Worm (Caenorhabditis elegans) whole organism, L4 larva: ENCODE measurements around the gene F56H9.8.

Source experiments
- D1046.2 ChIP-seq: fragments of 200-800 bp; sonication (Bioruptor generic); IDR thresholded peaks from 2 replicates; pipeline ENCODE4 v1.3.6; 2022; ENCODE audit warnings: missing genetic modification characterization, missing compliant biosample characterization
- F10B5.3 ChIP-seq: sonication (generic microtip); optimal IDR thresholded peaks from 2 replicates; lab custom pipeline; 2016; ENCODE audit warnings: mild to moderate bottlenecking, missing genetic modification characterization, missing compliant biosample characterization
- T20F7.1 ChIP-seq: fragments of 200-800 bp; sonication (Bioruptor generic); optimal IDR thresholded peaks from 2 replicates; lab custom pipeline; 2018; ENCODE audit warnings: mild to moderate bottlenecking, missing genetic modification characterization, missing compliant biosample characterization
- T26A8.4 ChIP-seq: fragments of 200-800 bp; sonication (Bioruptor generic); IDR thresholded peaks from 2 replicates; pipeline ENCODE4 v1.3.6; 2022; ENCODE audit warnings: missing genetic modification characterization, missing compliant biosample characterization
- Y105C5A.15 ChIP-seq: fragments of 200-800 bp; sonication (Bioruptor generic); IDR thresholded peaks from 2 replicates; pipeline ENCODE4 v1.3.6; 2022; ENCODE audit warnings: missing genetic modification characterization, missing compliant biosample characterization
- Y75B8A.6 ChIP-seq: fragments of 200-800 bp; sonication (Bioruptor generic); IDR thresholded peaks from 2 replicates; pipeline ENCODE4 v1.3.6; 2022; ENCODE audit warnings: missing genetic modification reagents, missing genetic modification characterization, missing compliant biosample characterization
- ZK546.5 ChIP-seq, 2 experiments: sonication (generic microtip); optimal IDR thresholded peaks; 2 replicates each; lab custom pipeline; 2017; ENCODE audit warnings: missing biosample characterization in 2 of 2, missing genetic modification characterization in 2 of 2
- aly-2 ChIP-seq: sonication (generic microtip); optimal IDR thresholded peaks from 2 replicates; lab custom pipeline; 2018; ENCODE audit warnings: missing biosample characterization, missing genetic modification characterization
- ama-1 ChIP-seq: fragments of 150-350 bp; optimal IDR thresholded peaks from 2 replicates; lab custom pipeline; 2014; ENCODE audit warnings: inconsistent platforms, mixed read lengths
- ceh-20 ChIP-seq: fragments of 200-800 bp; sonication (Bioruptor generic); IDR thresholded peaks from 2 replicates; pipeline ENCODE4 v1.3.6; 2022; ENCODE audit warnings: missing genetic modification reagents, missing genetic modification characterization, missing compliant biosample characterization
- ceh-28 ChIP-seq: fragments of 150-350 bp; optimal IDR thresholded peaks from 2 replicates; lab custom pipeline; 2014; ENCODE audit warnings: missing biosample characterization, missing genetic modification reagents, missing genetic modification characterization
- ceh-44 ChIP-seq: fragments of 200-800 bp; sonication (Bioruptor generic); IDR thresholded peaks from 2 replicates; pipeline ENCODE4 v1.3.6; 2022; ENCODE audit warnings: missing genetic modification reagents, missing genetic modification characterization, missing compliant biosample characterization
- ceh-82 ChIP-seq: sonication (generic microtip); optimal IDR thresholded peaks from 2 replicates; lab custom pipeline; 2017; ENCODE audit warnings: missing biosample characterization, missing genetic modification characterization
- daf-8 ChIP-seq: fragments of 200-800 bp; sonication (Bioruptor generic); IDR thresholded peaks from 2 replicates; pipeline ENCODE4 v1.3.6; 2022; ENCODE audit warnings: missing genetic modification characterization, missing compliant biosample characterization
- duxl-1 ChIP-seq: sonication (generic microtip); optimal IDR thresholded peaks from 2 replicates; lab custom pipeline; 2016; ENCODE audit warnings: mild to moderate bottlenecking, missing genetic modification characterization, moderate library complexity, missing compliant biosample characterization; ENCODE audit not compliant: poor library complexity
- dve-1 ChIP-seq: sonication (generic microtip); optimal IDR thresholded peaks from 2 replicates; lab custom pipeline; 2017; ENCODE audit warnings: antibody characterized with exemption, mild to moderate bottlenecking, missing genetic modification characterization, missing compliant biosample characterization; ENCODE audit not compliant: insufficient read depth
- egl-27 ChIP-seq: sonication (generic microtip); optimal IDR thresholded peaks from 3 replicates; lab custom pipeline; 2017; ENCODE audit warnings: missing biosample characterization, missing genetic modification reagents, missing genetic modification characterization
- fkh-10 ChIP-seq: fragments of 150-350 bp; optimal IDR thresholded peaks from 2 replicates; lab custom pipeline; 2014; ENCODE audit warnings: missing biosample characterization, missing genetic modification reagents, missing genetic modification characterization
- lim-7 ChIP-seq: fragments of 200-800 bp; sonication (Bioruptor generic); IDR thresholded peaks from 2 replicates; pipeline ENCODE4 v1.3.6; 2022; ENCODE audit warnings: missing genetic modification characterization, missing compliant biosample characterization
- lin-1 ChIP-seq: fragments of 200-800 bp; sonication (Bioruptor generic); IDR thresholded peaks from 2 replicates; pipeline ENCODE4 v1.3.6; 2022; ENCODE audit warnings: missing genetic modification reagents, missing genetic modification characterization, missing compliant biosample characterization
- lin-13 ChIP-seq: fragments of 150-350 bp; optimal IDR thresholded peaks from 2 replicates; lab custom pipeline; 2014; ENCODE audit warnings: missing biosample characterization, missing genetic modification reagents, missing genetic modification characterization
- lin-29 ChIP-seq: fragments of 200-800 bp; sonication (Bioruptor generic); IDR thresholded peaks from 2 replicates; pipeline ENCODE4 v1.3.6; 2022; ENCODE audit warnings: missing genetic modification reagents, missing genetic modification characterization, missing compliant biosample characterization
- lin-38 ChIP-seq: fragments of 200-800 bp; sonication (Bioruptor generic); IDR thresholded peaks from 2 replicates; pipeline ENCODE4 v1.3.6; 2022; ENCODE audit warnings: missing genetic modification reagents, missing genetic modification characterization, missing compliant biosample characterization
- lsy-2 ChIP-seq, 2 experiments: fragments of 150-350 bp in 1 of 2; sonication (generic microtip) in 1 of 2; optimal IDR thresholded peaks; 2 replicates each; lab custom pipeline; 2014 to 2017; ENCODE audit warnings: missing biosample characterization in 2 of 2, missing genetic modification characterization in 2 of 2
- madf-9 ChIP-seq: fragments of 200-800 bp; sonication (Bioruptor generic); conservative IDR thresholded peaks from 2 replicates; pipeline ENCODE4 v1.3.6; 2022; ENCODE audit warnings: missing genetic modification reagents, missing genetic modification characterization, missing compliant biosample characterization
- mdl-1 ChIP-seq, 2 experiments: fragments of 150-350 bp in 1 of 2; sonication (generic microtip) in 1 of 2; optimal IDR thresholded peaks; 2 replicates each; lab custom pipeline; 2014 to 2017; ENCODE audit warnings: missing biosample characterization in 2 of 2, missing genetic modification characterization in 2 of 2
- mdt-29 ChIP-seq: fragments of 200-800 bp; sonication (Bioruptor generic); IDR thresholded peaks from 2 replicates; pipeline ENCODE4 v1.3.6; 2022; ENCODE audit warnings: missing genetic modification reagents, missing genetic modification characterization, missing compliant biosample characterization
- mes-2 ChIP-seq: sonication (generic microtip); optimal IDR thresholded peaks from 2 replicates; lab custom pipeline; 2016; ENCODE audit warnings: missing genotype, mild to moderate bottlenecking, missing genetic modification characterization, missing compliant biosample characterization; ENCODE audit not compliant: poor library complexity, severe bottlenecking
- mxl-3 ChIP-seq: fragments of 200-800 bp; sonication (Bioruptor generic); optimal IDR thresholded peaks from 2 replicates; lab custom pipeline; 2018; ENCODE audit warnings: mild to moderate bottlenecking, missing genetic modification characterization, missing compliant biosample characterization
- nhr-10 ChIP-seq: fragments of 150-350 bp; optimal IDR thresholded peaks from 2 replicates; lab custom pipeline; 2014; ENCODE audit warnings: missing biosample characterization, missing genetic modification characterization
- nhr-102 ChIP-seq: sonication (generic microtip); optimal IDR thresholded peaks from 2 replicates; lab custom pipeline; 2016; ENCODE audit warnings: mild to moderate bottlenecking, missing genetic modification characterization, moderate library complexity, missing compliant biosample characterization
- nhr-237 ChIP-seq: sonication (generic microtip); optimal IDR thresholded peaks from 2 replicates; lab custom pipeline; 2017; ENCODE audit warnings: missing biosample characterization, missing genetic modification characterization
- nhr-28 ChIP-seq: fragments of 150-350 bp; optimal IDR thresholded peaks from 2 replicates; lab custom pipeline; 2014; ENCODE audit warnings: missing biosample characterization, missing genetic modification characterization
- nhr-41 ChIP-seq: fragments of 200-800 bp; sonication (Bioruptor generic); IDR thresholded peaks from 2 replicates; pipeline ENCODE4 v1.3.6; 2022; ENCODE audit warnings: missing genetic modification reagents, missing genetic modification characterization, missing compliant biosample characterization
- nhr-6 ChIP-seq: fragments of 150-350 bp; optimal IDR thresholded peaks from 2 replicates; lab custom pipeline; 2014; ENCODE audit warnings: missing biosample characterization, missing genetic modification characterization
- pqm-1 ChIP-seq: sonication (generic microtip); optimal IDR thresholded peaks from 2 replicates; lab custom pipeline; 2017; ENCODE audit warnings: missing biosample characterization, missing genetic modification characterization
- saeg-2 ChIP-seq: fragments of 200-800 bp; sonication (Bioruptor generic); IDR thresholded peaks from 2 replicates; pipeline ENCODE4 v1.3.6; 2022; ENCODE audit warnings: missing genetic modification reagents, missing genetic modification characterization, missing compliant biosample characterization
- skn-1 ChIP-seq: fragments of 150-350 bp; optimal IDR thresholded peaks from 2 replicates; lab custom pipeline; 2014; ENCODE audit warnings: missing biosample characterization, missing genetic modification characterization
- tag-97 ChIP-seq: fragments of 200-800 bp; sonication (Bioruptor generic); IDR thresholded peaks from 2 replicates; pipeline ENCODE4 v1.3.6; 2022; ENCODE audit warnings: missing genetic modification characterization, missing compliant biosample characterization
- unc-62 ChIP-seq, 3 experiments: fragments of 150-350 bp in 1 of 3; sonication (generic microtip); optimal IDR thresholded peaks in 2 of 3; peaks in 1 of 3; 1 replicate in 1 of 3; 2 replicates in 2 of 3; lab custom pipeline; 2014 to 2017; ENCODE audit warnings: missing biosample characterization in 3 of 3, missing genetic modification characterization in 3 of 3, missing genetic modification reagents in 3 of 3, missing genotype in 1 of 3
- vab-7 ChIP-seq: fragments of 200-800 bp; sonication (Bioruptor generic); IDR thresholded peaks from 2 replicates; pipeline ENCODE4 v1.3.6; 2022; ENCODE audit warnings: missing genetic modification reagents, missing genetic modification characterization, missing compliant biosample characterization
- zag-1 ChIP-seq: fragments of 150-350 bp; optimal IDR thresholded peaks from 2 replicates; lab custom pipeline; 2014; ENCODE audit warnings: missing biosample characterization, missing genetic modification characterization
- zfp-3 ChIP-seq: fragments of 200-800 bp; sonication (Bioruptor generic); conservative IDR thresholded peaks from 2 replicates; pipeline ENCODE4 v1.3.6; 2022; ENCODE audit warnings: missing genetic modification reagents, missing genetic modification characterization, missing compliant biosample characterization
- zip-11 ChIP-seq: fragments of 200-800 bp; sonication (Bioruptor generic); IDR thresholded peaks from 2 replicates; pipeline ENCODE4 v1.3.6; 2022; ENCODE audit warnings: missing genetic modification characterization, missing compliant biosample characterization
- zip-2 ChIP-seq: fragments of 150-350 bp; optimal IDR thresholded peaks from 2 replicates; lab custom pipeline; 2014; ENCODE audit warnings: missing biosample characterization, missing genetic modification characterization

Gene F56H9.8

DNA sequence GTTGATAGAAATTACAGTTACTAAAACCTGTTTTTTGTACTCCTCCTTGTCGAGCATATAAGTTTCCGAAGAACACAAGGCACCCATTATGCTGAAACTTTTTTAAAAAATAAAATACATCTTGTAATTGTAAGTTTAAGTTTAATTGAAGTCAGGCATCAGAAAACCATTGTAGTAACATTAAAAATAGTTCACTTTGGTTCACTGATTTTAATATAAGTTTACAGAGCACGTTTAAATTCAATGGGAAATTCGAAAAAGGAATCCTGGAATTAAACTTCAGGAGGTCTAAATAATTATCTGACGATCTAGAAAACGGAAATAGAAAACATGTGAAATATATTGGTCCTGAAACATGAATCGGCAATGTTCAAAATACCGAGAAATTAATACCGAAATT, 4.2 kb upstream of the F56H9.8 start, which contains the start of gene gpa-8:
gpa-8 (minus strand) TSS at position 101 of the 400 bp plus-strand sequence.
- TF ChIP-seq vab-7 (no peak), daf-8 (no peak), unc-62 (GFP tag; optimal IDR thresholded peaks at IDR 0.05 in 1 of 2; lab: Kevin White, UChicago) (no peak), unc-62 (tag; optimal IDR thresholded peaks at IDR 0.05; lab: Kevin White, UChicago) (no peak), ceh-28 (tag; lab: Kevin White, UChicago) (no peak), zfp-3 (no peak), nhr-10 (no peak), T20F7.1 (GFP tag; lab: Kevin White, UChicago) (no peak), madf-9 (GFP tag; lab: Robert Waterston, UW) (no peak), ceh-20 (GFP tag; lab: Robert Waterston, UW) (no peak), zip-11 (GFP tag; lab: Robert Waterston, UW) (no peak)
- TF ChIP-seq, all 104 proteins: peak for 0

DNA sequence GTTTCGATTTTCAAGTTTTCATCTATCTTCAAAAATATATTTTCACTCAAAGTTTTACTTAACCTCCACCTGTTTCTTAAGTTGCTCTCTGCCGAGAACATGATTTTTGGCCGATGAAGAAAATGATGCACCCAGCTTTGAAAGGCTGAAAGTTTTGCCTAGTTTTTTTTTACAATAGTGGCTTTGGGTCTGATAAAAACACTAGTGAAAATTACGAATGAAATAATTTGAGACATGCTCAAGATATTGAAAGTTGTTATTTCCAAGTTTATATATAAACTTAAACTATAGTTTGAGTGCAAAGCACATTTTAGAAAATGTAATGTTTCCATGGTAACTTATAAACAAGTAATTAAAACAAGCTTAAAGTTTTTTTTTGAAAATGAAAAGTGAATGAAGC, 4.6 kb downstream of the F56H9.8 start, which contains the start of gene gpa-9:
gpa-9 (minus strand) TSS at position 101 of the 400 bp plus-strand sequence.
- no peak for TF ChIP-seq zag-1
- no peak for TF ChIP-seq aly-2 (tag; lab: Kevin White, UChicago)
- no peak for TF ChIP-seq zip-2
- TF ChIP-seq fkh-10: no peak

DNA sequence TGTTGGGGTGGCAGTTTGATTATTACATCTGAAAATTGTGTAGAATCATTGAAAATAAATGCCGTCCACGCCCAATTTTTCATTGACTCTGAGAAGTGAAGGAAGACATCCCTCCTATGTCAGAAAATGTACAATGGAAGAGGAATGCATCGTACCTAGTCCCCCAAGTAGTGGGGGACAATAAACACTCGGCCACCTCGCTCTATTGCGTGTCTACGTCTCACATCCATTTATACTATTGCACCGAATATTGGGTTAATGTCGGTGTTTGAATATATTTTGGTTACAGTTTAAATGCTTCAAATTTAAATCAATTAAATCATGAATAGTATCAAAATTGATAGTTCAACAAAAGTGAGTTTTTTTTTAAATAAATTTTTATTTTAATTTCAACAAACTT, 5.0 kb downstream of the F56H9.8 start, which contains the start of gene lin-25:
lin-25 (plus strand) TSS at position 290 of the 400 bp plus-strand sequence.
- TF ChIP-seq mxl-3 (peak; percentile 52), ceh-28 (tag; lab: Kevin White, UChicago) (no peak), pqm-1 (tag; lab: Kevin White, UChicago) (peak; percentile 27), nhr-6 (tag; lab: Kevin White, UChicago) (peak; percentile 36), mes-2 (tag; lab: Kevin White, UChicago) (no peak), nhr-28 (tag; lab: Kevin White, UChicago) (peak; percentile 57), lsy-2 (tag; optimal IDR thresholded peaks at IDR 0.05; lab: Kevin White, UChicago) (peak in 1 of 2 experiments; percentile 54)

DNA sequence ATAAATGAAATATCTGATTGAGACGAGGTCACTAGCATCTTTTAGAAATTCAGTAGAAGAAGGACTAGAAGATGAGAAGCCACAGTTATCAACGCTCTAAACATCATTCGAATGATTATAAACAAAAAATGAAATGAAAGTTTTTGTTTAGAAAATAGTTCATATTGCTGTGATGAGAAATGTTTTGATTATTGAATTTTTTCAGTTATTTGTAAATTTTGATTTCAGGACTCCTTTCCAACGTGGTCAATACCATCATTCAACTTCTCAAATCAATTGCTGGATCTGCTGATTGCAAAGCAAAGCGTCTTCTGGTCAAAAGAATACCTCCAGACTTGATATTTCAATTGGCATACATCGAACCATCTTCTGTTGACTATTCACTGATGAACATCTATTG, 13.5 kb downstream of the F56H9.8 start, which contains the start of gene W05B10.6:
W05B10.6 (minus strand) TSS at position 101 of the 400 bp plus-strand sequence.
- no peak for TF ChIP-seq duxl-1 (tag; lab: Kevin White, UChicago)
- no peak for TF ChIP-seq lin-13 (GFP tag; lab: Kevin White, UChicago)
- no peak for TF ChIP-seq ama-1 (lab: Kevin White, UChicago)
- TF ChIP-seq F10B5.3 (tag; lab: Kevin White, UChicago): no peak
- TF ChIP-seq ZK546.5 (tag; optimal IDR thresholded peaks at IDR 0.05; lab: Kevin White, UChicago): no peak
- TF ChIP-seq lin-38 (GFP tag; lab: Robert Waterston, UW): no peak
- no peak for TF ChIP-seq mdl-1 (tag; optimal IDR thresholded peaks at IDR 0.05; lab: Kevin White, UChicago)
- no peak for TF ChIP-seq mdt-29 (GFP tag; lab: Robert Waterston, UW)
- TF ChIP-seq Y105C5A.15 (GFP tag; lab: Robert Waterston, UW): no peak
- no peak for TF ChIP-seq nhr-102
- TF ChIP-seq nhr-28 (tag; lab: Kevin White, UChicago): no peak
- TF ChIP-seq skn-1 (tag; lab: Kevin White, UChicago): no peak

DNA sequence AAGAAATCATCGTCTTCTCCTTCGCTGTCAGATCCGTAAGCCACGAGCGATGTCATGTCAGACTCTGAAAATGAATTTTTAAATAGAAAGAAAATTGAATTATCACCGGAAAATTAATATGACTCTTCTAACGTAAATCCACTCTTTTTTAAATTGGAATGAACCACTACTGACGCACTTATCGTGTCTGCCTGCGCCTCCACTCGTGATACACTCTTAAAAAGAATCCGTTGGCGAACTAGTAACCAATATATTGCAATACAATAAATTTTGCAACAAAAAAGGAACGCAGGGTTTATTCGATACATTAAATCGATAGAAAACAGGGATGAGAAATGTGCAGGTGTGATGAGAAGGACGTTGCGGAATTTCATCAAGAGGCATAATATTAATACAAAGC, 14.8 kb downstream of the F56H9.8 start, which contains the start of gene ccch-3:
ccch-3 (minus strand) TSS at position 262 of the 400 bp plus-strand sequence.
- peak; percentile 56 for TF ChIP-seq nhr-28 (tag; lab: Kevin White, UChicago)
- TF ChIP-seq D1046.2 (GFP tag; lab: Robert Waterston, UW): no peak
- TF ChIP-seq ZK546.5 (tag; optimal IDR thresholded peaks at IDR 0.05; lab: Kevin White, UChicago): no peak
- no peak for TF ChIP-seq ceh-82 (tag; lab: Kevin White, UChicago)
- no peak for TF ChIP-seq lin-1
- TF ChIP-seq T26A8.4: no peak
- peak; percentile 77 for TF ChIP-seq dve-1 (tag; lab: Kevin White, UChicago)
- no peak for TF ChIP-seq ceh-44
- TF ChIP-seq Y75B8A.6 (GFP tag; lab: Robert Waterston, UW): 0 out of 2 replicates have a peak, but pooled peaks have one; percentile 56
- TF ChIP-seq lin-29 (GFP tag; lab: Robert Waterston, UW): no peak
- no peak for TF ChIP-seq tag-97 (GFP tag; lab: Robert Waterston, UW)
- no peak for TF ChIP-seq lim-7
- TF ChIP-seq nhr-237 (tag; lab: Kevin White, UChicago): no peak
- no peak for TF ChIP-seq nhr-41 (GFP tag; lab: Robert Waterston, UW)
- no peak for TF ChIP-seq egl-27 (tag; lab: Kevin White, UChicago)
- no peak for TF ChIP-seq saeg-2 (GFP tag; lab: Robert Waterston, UW)
